Worm (Caenorhabditis elegans) whole organism, L4 larva: ENCODE results near the gene C45G7.13.

Experiments used
- D1046.2 ChIP-seq: fragments of 200-800 bp; sonication (Bioruptor generic); IDR thresholded peaks from 2 replicates; pipeline ENCODE4 v1.3.6; 2022; ENCODE audit warnings: missing genetic modification characterization, missing compliant biosample characterization
- F26F4.8 ChIP-seq: fragments of 200-800 bp; sonication (Bioruptor generic); conservative IDR thresholded peaks from 2 replicates; pipeline ENCODE4 v1.3.6; 2022; ENCODE audit warnings: missing genetic modification characterization, missing compliant biosample characterization
- R02D3.7 ChIP-seq: fragments of 150-350 bp; sonication (generic microtip); optimal IDR thresholded peaks from 3 replicates; lab custom pipeline; 2014; ENCODE audit warnings: missing biosample characterization, missing genetic modification characterization
- Y105C5A.15 ChIP-seq: fragments of 200-800 bp; sonication (Bioruptor generic); IDR thresholded peaks from 2 replicates; pipeline ENCODE4 v1.3.6; 2022; ENCODE audit warnings: missing genetic modification characterization, missing compliant biosample characterization
- aha-1 ChIP-seq: fragments of 150-350 bp; peaks from one replicate; lab custom pipeline; 2014; ENCODE audit warnings: missing biosample characterization, missing genetic modification characterization
- ama-1 ChIP-seq: fragments of 150-350 bp; optimal IDR thresholded peaks from 2 replicates; lab custom pipeline; 2014; ENCODE audit warnings: inconsistent platforms, mixed read lengths
- arid-1 ChIP-seq: fragments of 200-800 bp; sonication (Bioruptor generic); conservative IDR thresholded peaks from 2 replicates; pipeline ENCODE4 v1.3.6; 2022; ENCODE audit warnings: missing genetic modification reagents, missing genetic modification characterization, missing compliant biosample characterization
- ceh-20 ChIP-seq: fragments of 200-800 bp; sonication (Bioruptor generic); IDR thresholded peaks from 2 replicates; pipeline ENCODE4 v1.3.6; 2022; ENCODE audit warnings: missing genetic modification reagents, missing genetic modification characterization, missing compliant biosample characterization
- ctbp-1 ChIP-seq: fragments of 200-800 bp; sonication (Bioruptor generic); IDR thresholded peaks from 2 replicates; pipeline ENCODE4 v1.3.6; 2022; ENCODE audit warnings: missing genetic modification reagents, missing genetic modification characterization, missing compliant biosample characterization
- dmd-6 ChIP-seq: fragments of 200-800 bp; sonication (Bioruptor generic); IDR thresholded peaks from 2 replicates; pipeline ENCODE4 v1.3.6; 2022; ENCODE audit warnings: missing genetic modification reagents, missing genetic modification characterization, missing compliant biosample characterization
- dpl-1 ChIP-seq: fragments of 150-350 bp; optimal IDR thresholded peaks from 2 replicates; lab custom pipeline; 2014; ENCODE audit warnings: missing biosample characterization, missing genetic modification reagents, missing genetic modification characterization
- fkh-10 ChIP-seq: fragments of 150-350 bp; optimal IDR thresholded peaks from 2 replicates; lab custom pipeline; 2014; ENCODE audit warnings: missing biosample characterization, missing genetic modification reagents, missing genetic modification characterization
- gei-8 ChIP-seq: fragments of 200-800 bp; sonication (Bioruptor generic); optimal IDR thresholded peaks from 2 replicates; lab custom pipeline; 2018; ENCODE audit warnings: mild to moderate bottlenecking, missing genetic modification characterization, missing compliant biosample characterization
- hif-1 ChIP-seq, 2 experiments: sonication (generic microtip); optimal IDR thresholded peaks; 2 replicates each; lab custom pipeline; 2016 to 2017; ENCODE audit warnings: missing compliant biosample characterization in 2 of 2, missing genetic modification characterization in 2 of 2, missing genetic modification reagents in 2 of 2, missing genotype in 2 of 2, mild to moderate bottlenecking in 1 of 2
- hlh-11 ChIP-seq: fragments of 200-800 bp; sonication (Bioruptor generic); optimal IDR thresholded peaks from 2 replicates; lab custom pipeline; 2018; ENCODE audit warnings: mild to moderate bottlenecking, missing genetic modification characterization, missing compliant biosample characterization
- hmg-1.1 ChIP-seq: fragments of 200-800 bp; sonication (Bioruptor generic); IDR thresholded peaks from 2 replicates; pipeline ENCODE4 v1.3.6; 2022; ENCODE audit warnings: missing genetic modification reagents, missing genetic modification characterization, missing compliant biosample characterization
- lin-1 ChIP-seq: fragments of 200-800 bp; sonication (Bioruptor generic); IDR thresholded peaks from 2 replicates; pipeline ENCODE4 v1.3.6; 2022; ENCODE audit warnings: missing genetic modification reagents, missing genetic modification characterization, missing compliant biosample characterization
- lin-13 ChIP-seq: fragments of 150-350 bp; optimal IDR thresholded peaks from 2 replicates; lab custom pipeline; 2014; ENCODE audit warnings: missing biosample characterization, missing genetic modification reagents, missing genetic modification characterization
- lin-38 ChIP-seq: fragments of 200-800 bp; sonication (Bioruptor generic); IDR thresholded peaks from 2 replicates; pipeline ENCODE4 v1.3.6; 2022; ENCODE audit warnings: missing genetic modification reagents, missing genetic modification characterization, missing compliant biosample characterization
- lsy-2 ChIP-seq, 2 experiments: fragments of 150-350 bp in 1 of 2; sonication (generic microtip) in 1 of 2; optimal IDR thresholded peaks; 2 replicates each; lab custom pipeline; 2014 to 2017; ENCODE audit warnings: missing biosample characterization in 2 of 2, missing genetic modification characterization in 2 of 2
- mes-2 ChIP-seq: sonication (generic microtip); optimal IDR thresholded peaks from 2 replicates; lab custom pipeline; 2016; ENCODE audit warnings: missing genotype, mild to moderate bottlenecking, missing genetic modification characterization, missing compliant biosample characterization; ENCODE audit not compliant: poor library complexity, severe bottlenecking
- nhr-11 ChIP-seq: fragments of 150-350 bp; optimal IDR thresholded peaks from 2 replicates; lab custom pipeline; 2014; ENCODE audit warnings: missing biosample characterization, missing genetic modification characterization
- nhr-28 ChIP-seq: fragments of 150-350 bp; optimal IDR thresholded peaks from 2 replicates; lab custom pipeline; 2014; ENCODE audit warnings: missing biosample characterization, missing genetic modification characterization
- nhr-6 ChIP-seq: fragments of 150-350 bp; optimal IDR thresholded peaks from 2 replicates; lab custom pipeline; 2014; ENCODE audit warnings: missing biosample characterization, missing genetic modification characterization
- nhr-77 ChIP-seq: fragments of 150-350 bp; optimal IDR thresholded peaks from 2 replicates; lab custom pipeline; 2014; ENCODE audit warnings: missing biosample characterization, missing genetic modification characterization
- rbr-2 ChIP-seq: sonication (generic microtip); optimal IDR thresholded peaks from 2 replicates; lab custom pipeline; 2016; ENCODE audit warnings: missing genotype, missing genetic modification characterization, missing compliant biosample characterization
- sdz-12 ChIP-seq: fragments of 200-800 bp; sonication (Bioruptor generic); optimal IDR thresholded peaks from 2 replicates; lab custom pipeline; 2018; ENCODE audit warnings: mild to moderate bottlenecking, missing genetic modification characterization, missing compliant biosample characterization
- spr-1 ChIP-seq: sonication (generic microtip); optimal IDR thresholded peaks from 2 replicates; lab custom pipeline; 2016; ENCODE audit warnings: mild to moderate bottlenecking, missing genetic modification characterization, missing compliant biosample characterization
- tra-1 ChIP-seq: fragments of 200-800 bp; sonication (Bioruptor generic); IDR thresholded peaks from 2 replicates; pipeline ENCODE4 v1.3.6; 2022; ENCODE audit warnings: missing genetic modification reagents, missing genetic modification characterization, missing compliant biosample characterization
- unc-130 ChIP-seq: sonication (generic microtip); optimal IDR thresholded peaks from 2 replicates; lab custom pipeline; 2016; ENCODE audit warnings: missing genetic modification reagents, missing genetic modification characterization, missing compliant biosample characterization
- unc-62 ChIP-seq, 3 experiments: fragments of 150-350 bp in 1 of 3; sonication (generic microtip); optimal IDR thresholded peaks in 2 of 3; peaks in 1 of 3; 1 replicate in 1 of 3; 2 replicates in 2 of 3; lab custom pipeline; 2014 to 2017; ENCODE audit warnings: missing biosample characterization in 3 of 3, missing genetic modification characterization in 3 of 3, missing genetic modification reagents in 3 of 3, missing genotype in 1 of 3
- zfp-2 ChIP-seq: sonication (generic microtip); optimal IDR thresholded peaks from 2 replicates; lab custom pipeline; 2016; ENCODE audit warnings: mild to moderate bottlenecking, missing genetic modification characterization, missing compliant biosample characterization
- zfp-3 ChIP-seq: fragments of 200-800 bp; sonication (Bioruptor generic); conservative IDR thresholded peaks from 2 replicates; pipeline ENCODE4 v1.3.6; 2022; ENCODE audit warnings: missing genetic modification reagents, missing genetic modification characterization, missing compliant biosample characterization
- zip-2 ChIP-seq: fragments of 150-350 bp; optimal IDR thresholded peaks from 2 replicates; lab custom pipeline; 2014; ENCODE audit warnings: missing biosample characterization, missing genetic modification characterization

Gene C45G7.13

ce11 chrIV:2496084-2496483 lies 45.0 kb upstream of the C45G7.13 start:
- TF ChIP-seq aha-1 (tag; lab: Kevin White, UChicago) (peak; percentile 96), sdz-12 (GFP tag; lab: Kevin White, UChicago) (no peak)
- TF ChIP-seq, all 104 proteins: peak for 1

ce11 chrIV:2495118-2495785 lies 44.1 kb upstream of the C45G7.13 start, which contains the start of the genes ccdc-12 and Y69A2AR.18:
ccdc-12 (minus strand) TSS chrIV:2495174.
Y69A2AR.18 (plus strand) TSS chrIV:2495735.
- peak; percentile 22 for TF ChIP-seq nhr-6 (tag; lab: Kevin White, UChicago)
- peak; percentile 92 for TF ChIP-seq aha-1 (tag; lab: Kevin White, UChicago)
- peak; percentile 90 to 99 for TF ChIP-seq lsy-2 (tag; optimal IDR thresholded peaks at IDR 0.05; lab: Kevin White, UChicago)
- TF ChIP-seq hmg-1.1 (GFP tag; lab: Robert Waterston, UW) = peak; percentile 61
- peak in 1 of 2 experiments; percentile 6 for TF ChIP-seq hif-1 (tag; optimal IDR thresholded peaks at IDR 0.05; lab: Kevin White, UChicago)
- no peak for TF ChIP-seq Y105C5A.15 (GFP tag; lab: Robert Waterston, UW)
- TF ChIP-seq rbr-2 (tag; lab: Kevin White, UChicago) = peak; percentile 39
- TF ChIP-seq gei-8 (GFP tag; lab: Kevin White, UChicago) = no peak
- TF ChIP-seq spr-1 (tag; lab: Kevin White, UChicago) = peak; percentile 8
- TF ChIP-seq D1046.2 (GFP tag; lab: Robert Waterston, UW) = peak; percentile 98
- peak; percentile 75 for TF ChIP-seq mes-2 (tag; lab: Kevin White, UChicago)
- TF ChIP-seq zip-2 = no peak
- TF ChIP-seq R02D3.7 (tag; lab: Kevin White, UChicago) = peak; percentile 61
- TF ChIP-seq nhr-28 (tag; lab: Kevin White, UChicago) = peak; percentile 24
- peak; percentile 70 for TF ChIP-seq lin-38 (GFP tag; lab: Robert Waterston, UW)
- TF ChIP-seq nhr-77 (tag; lab: Kevin White, UChicago) = peak; percentile 31
- TF ChIP-seq zfp-3 (GFP tag; lab: Robert Waterston, UW) = no peak
- peak; percentile 42 for TF ChIP-seq hlh-11
- peak; percentile 20 for TF ChIP-seq fkh-10 (GFP tag; lab: Kevin White, UChicago)
- no peak for TF ChIP-seq lin-1
- 0 out of 2 replicates have a peak, but pooled peaks have one; percentile 16 for TF ChIP-seq dmd-6 (GFP tag; lab: Robert Waterston, UW)
- 0 out of 2 replicates have a peak, but pooled peaks have one; percentile 20 for TF ChIP-seq arid-1 (GFP tag; lab: Robert Waterston, UW)
- TF ChIP-seq ceh-20 (GFP tag; lab: Robert Waterston, UW) = 0 out of 2 replicates have a peak, but pooled peaks have one; percentile 16
- peak; percentile 69 for TF ChIP-seq dpl-1 (GFP tag; lab: Kevin White, UChicago)
- TF ChIP-seq unc-130 (GFP tag; lab: Kevin White, UChicago) = peak; percentile 49
- peak; percentile 16 for TF ChIP-seq nhr-11 (tag; lab: Kevin White, UChicago)
- TF ChIP-seq ama-1 (lab: Kevin White, UChicago) = peak; percentile 5
- TF ChIP-seq tra-1 (GFP tag; lab: Robert Waterston, UW) = no peak

ce11 chrIV:2488520-2488919 lies 37.4 kb upstream of the C45G7.13 start, which contains the start of gene Y69A2AR.19:
Y69A2AR.19 (plus strand) TSS chrIV:2488820.
- TF ChIP-seq unc-62 (GFP tag; optimal IDR thresholded peaks at IDR 0.05 in 1 of 2; lab: Kevin White, UChicago) (peak in 1 of 2 experiments; percentile 14), unc-62 (tag; optimal IDR thresholded peaks at IDR 0.05; lab: Kevin White, UChicago) (no peak), zfp-2 (tag; lab: Kevin White, UChicago) (no peak), D1046.2 (GFP tag; lab: Robert Waterston, UW) (no peak)

ce11 chrIV:2481955-2482354 lies 30.8 kb upstream of the C45G7.13 start, which contains the start of gene Y69A2AL.2:
Y69A2AL.2 (plus strand) TSS chrIV:2482255.
- no peak for TF ChIP-seq spr-1 (tag; lab: Kevin White, UChicago)
- TF ChIP-seq lin-13 (GFP tag; lab: Kevin White, UChicago) = no peak
- TF ChIP-seq lin-38 (GFP tag; lab: Robert Waterston, UW) = no peak
- TF ChIP-seq aha-1 (tag; lab: Kevin White, UChicago) = no peak
- no peak for TF ChIP-seq F26F4.8
- TF ChIP-seq R02D3.7 (tag; lab: Kevin White, UChicago) = no peak
- no peak for TF ChIP-seq ctbp-1 (GFP tag; lab: Robert Waterston, UW)
